Worm (Caenorhabditis elegans) whole organism, L2 larva: ENCODE measurements around the gene grd-14.

ENCODE experiments used
- C34F6.9 ChIP-seq: fragments of 150-350 bp; optimal IDR thresholded peaks from 2 replicates; lab custom pipeline; 2014; ENCODE audit warnings: missing biosample characterization, missing genetic modification characterization
- Y55F3AM.14 ChIP-seq: fragments of 200-800 bp; sonication (Bioruptor generic); optimal IDR thresholded peaks from 2 replicates; lab custom pipeline; 2018; ENCODE audit warnings: mild to moderate bottlenecking, missing genetic modification characterization, missing compliant biosample characterization
- ZK546.5 ChIP-seq: sonication (generic microtip); optimal IDR thresholded peaks from 2 replicates; lab custom pipeline; 2017; ENCODE audit warnings: missing biosample characterization, missing genetic modification characterization
- alr-1 ChIP-seq: fragments of 150-350 bp; optimal IDR thresholded peaks from 2 replicates; lab custom pipeline; 2014; ENCODE audit warnings: missing biosample characterization, missing genetic modification characterization
- aly-2 ChIP-seq: fragments of 150-350 bp; optimal IDR thresholded peaks from 2 replicates; lab custom pipeline; 2014; ENCODE audit warnings: missing biosample characterization, missing genetic modification characterization
- ama-1 ChIP-seq: fragments of 150-350 bp; optimal IDR thresholded peaks from 2 replicates; lab custom pipeline; 2018; ENCODE audit warnings: inconsistent platforms
- blmp-1 ChIP-seq: sonication (generic microtip); optimal IDR thresholded peaks from 2 replicates; lab custom pipeline; 2017; ENCODE audit warnings: missing genetic modification characterization, mild to moderate bottlenecking, missing compliant biosample characterization, antibody characterized with exemption, moderate library complexity; ENCODE audit not compliant: insufficient read depth
- ceh-16 ChIP-seq: fragments of 150-350 bp; optimal IDR thresholded peaks from 2 replicates; lab custom pipeline; 2014; ENCODE audit warnings: missing biosample characterization, missing genetic modification characterization
- ceh-82 ChIP-seq: fragments of 150-350 bp; optimal IDR thresholded peaks from 2 replicates; lab custom pipeline; 2014; ENCODE audit warnings: missing biosample characterization, missing genetic modification characterization
- crh-2 ChIP-seq: sonication (generic microtip); optimal IDR thresholded peaks from 2 replicates; lab custom pipeline; 2017; ENCODE audit warnings: missing biosample characterization, missing genetic modification characterization
- elt-1 ChIP-seq: fragments of 150-350 bp; optimal IDR thresholded peaks from 2 replicates; lab custom pipeline; 2014; ENCODE audit warnings: missing biosample characterization, missing genetic modification characterization
- elt-3 ChIP-seq: sonication (generic microtip); optimal IDR thresholded peaks from 2 replicates; lab custom pipeline; 2017; ENCODE audit warnings: missing biosample characterization, missing genetic modification characterization
- fos-1 ChIP-seq: fragments of 150-350 bp; optimal IDR thresholded peaks from 2 replicates; lab custom pipeline; 2014; ENCODE audit warnings: missing biosample characterization, missing genetic modification characterization
- gmeb-1 ChIP-seq: fragments of 150-350 bp; optimal IDR thresholded peaks from 2 replicates; lab custom pipeline; 2014; ENCODE audit warnings: missing biosample characterization, missing genetic modification characterization
- lin-11 ChIP-seq: fragments of 150-350 bp; sonication (generic microtip); optimal IDR thresholded peaks from 2 replicates; lab custom pipeline; 2014; ENCODE audit warnings: missing biosample characterization, missing genetic modification characterization, inconsistent platforms, mixed read lengths
- lin-13 ChIP-seq: fragments of 150-350 bp; optimal IDR thresholded peaks from 2 replicates; lab custom pipeline; 2014; ENCODE audit warnings: missing biosample characterization, missing genetic modification reagents, missing genetic modification characterization
- lin-39 ChIP-seq: fragments of 150-350 bp; optimal IDR thresholded peaks from 2 replicates; lab custom pipeline; 2014; ENCODE audit warnings: missing biosample characterization, missing genetic modification reagents, missing genetic modification characterization
- mab-5 ChIP-seq: fragments of 150-350 bp; optimal IDR thresholded peaks from 2 replicates; lab custom pipeline; 2014; ENCODE audit warnings: missing biosample characterization, missing genetic modification characterization
- mdl-1 ChIP-seq, 2 experiments: fragments of 150-350 bp in 1 of 2; sonication (generic microtip) in 1 of 2; optimal IDR thresholded peaks; 2 replicates each; lab custom pipeline; 2017; ENCODE audit warnings: missing biosample characterization in 2 of 2, missing genetic modification characterization in 2 of 2
- nhr-10 ChIP-seq: sonication (generic microtip); optimal IDR thresholded peaks from 2 replicates; lab custom pipeline; 2017; ENCODE audit warnings: missing biosample characterization, missing genetic modification characterization
- nhr-11 ChIP-seq: fragments of 150-350 bp; optimal IDR thresholded peaks from 2 replicates; lab custom pipeline; 2014; ENCODE audit warnings: missing biosample characterization, missing genetic modification characterization
- nhr-12 ChIP-seq: fragments of 150-350 bp; optimal IDR thresholded peaks from 2 replicates; lab custom pipeline; 2014; ENCODE audit warnings: missing biosample characterization, missing genetic modification characterization
- nhr-21 ChIP-seq: fragments of 150-350 bp; optimal IDR thresholded peaks from 2 replicates; lab custom pipeline; 2014; ENCODE audit warnings: missing biosample characterization, missing genetic modification characterization
- nhr-237 ChIP-seq: fragments of 150-350 bp; optimal IDR thresholded peaks from 2 replicates; lab custom pipeline; 2014; ENCODE audit warnings: missing biosample characterization, missing genetic modification characterization
- nhr-77 ChIP-seq: fragments of 150-350 bp; optimal IDR thresholded peaks from 2 replicates; lab custom pipeline; 2014; ENCODE audit warnings: missing biosample characterization, missing genetic modification characterization
- peb-1 ChIP-seq: fragments of 150-350 bp; optimal IDR thresholded peaks from 2 replicates; lab custom pipeline; 2014; ENCODE audit warnings: missing biosample characterization, missing genetic modification characterization
- sma-9 ChIP-seq, 2 experiments: fragments of 150-350 bp in 1 of 2; sonication (generic microtip) in 1 of 2; optimal IDR thresholded peaks; 2 replicates each; lab custom pipeline; 2014 to 2016; ENCODE audit warnings: missing genetic modification characterization in 2 of 2, mild to moderate bottlenecking in 1 of 2, missing biosample characterization in 1 of 2, missing compliant biosample characterization in 1 of 2, missing genetic modification reagents in 1 of 2, moderate library complexity in 1 of 2
- snpc-4 ChIP-seq: fragments of 150-350 bp; optimal IDR thresholded peaks from 2 replicates; lab custom pipeline; 2014; ENCODE audit warnings: missing biosample characterization, missing genetic modification characterization
- unc-39 ChIP-seq: fragments of 150-350 bp; optimal IDR thresholded peaks from 2 replicates; lab custom pipeline; 2014; ENCODE audit warnings: missing biosample characterization, missing genetic modification characterization
- unc-55 ChIP-seq: fragments of 150-350 bp; sonication (generic microtip); optimal IDR thresholded peaks from 3 replicates; lab custom pipeline; 2014; ENCODE audit warnings: missing biosample characterization, missing genetic modification reagents, missing genetic modification characterization
- unc-62 ChIP-seq: fragments of 150-350 bp; optimal IDR thresholded peaks from 2 replicates; lab custom pipeline; 2014; ENCODE audit warnings: missing biosample characterization, missing genetic modification reagents, missing genetic modification characterization
- ztf-1 ChIP-seq: fragments of 200-800 bp; sonication (Bioruptor generic); conservative IDR thresholded peaks from 2 replicates; pipeline ENCODE4 v1.3.6; 2022; ENCODE audit warnings: missing genetic modification characterization, missing compliant biosample characterization
- ztf-4 ChIP-seq: fragments of 150-350 bp; optimal IDR thresholded peaks from 2 replicates; lab custom pipeline; 2014; ENCODE audit warnings: missing biosample characterization, missing genetic modification characterization

grd-14 gene

DNA sequence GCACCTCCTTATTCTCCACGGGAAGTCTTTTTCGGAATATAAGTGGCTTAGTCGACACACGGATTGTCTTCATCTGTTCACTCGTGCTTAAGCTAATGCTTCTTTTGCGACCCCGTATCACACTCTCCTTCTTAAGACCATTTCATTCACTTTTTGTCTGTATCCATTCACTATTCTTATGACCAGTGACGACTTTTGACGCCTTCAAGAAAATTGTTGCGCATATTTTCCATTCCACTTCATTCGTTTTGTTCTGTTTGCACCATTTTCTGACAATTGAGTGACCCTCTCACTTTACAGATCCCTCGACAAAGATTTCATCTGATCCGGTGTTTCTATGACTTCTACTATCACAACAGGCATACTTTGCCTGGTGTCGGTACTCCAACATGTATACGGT, 7.8 kb downstream of the grd-14 start, which contains the start of gene H03E18.1:
Gene H03E18.1, plus strand, starts transcription at position 301 of the 400 bp plus-strand sequence.
- no peak for TF ChIP-seq unc-39 (tag; lab: Kevin White, UChicago)
- TF ChIP-seq mdl-1 (tag; optimal IDR thresholded peaks at IDR 0.05; lab: Kevin White, UChicago), result no peak
- TF ChIP-seq nhr-12, result no peak
- TF ChIP-seq, all 48 proteins: peak for 0

DNA sequence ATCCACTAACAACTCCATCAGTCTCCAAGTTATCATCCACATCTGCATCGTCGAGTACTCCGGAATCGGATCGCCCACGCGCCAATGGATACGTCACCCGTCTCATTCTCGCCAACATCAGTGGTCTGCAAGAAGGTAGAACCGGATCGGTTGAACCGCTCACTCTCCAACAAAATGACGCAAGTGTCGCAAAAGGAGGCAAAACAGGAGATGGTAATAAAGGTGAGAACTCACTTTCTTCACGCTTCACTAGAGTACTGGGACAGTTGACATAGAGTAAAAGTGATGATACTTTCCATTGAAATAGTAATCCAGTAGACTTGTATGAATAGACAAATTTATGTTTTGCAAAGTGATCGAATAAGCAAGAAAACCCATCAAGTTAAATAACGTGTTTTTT, 9.3 kb downstream of the grd-14 start:
- no peak for TF ChIP-seq aly-2 (tag; lab: Kevin White, UChicago)
- peak; percentile 9 for TF ChIP-seq nhr-21 (tag; lab: Kevin White, UChicago)
- no peak for TF ChIP-seq crh-2 (tag; lab: Kevin White, UChicago)

- TF ChIP-seq elt-1 (tag; lab: Kevin White, UChicago) (no peak), ama-1 (lab: Kevin White, UChicago) (no peak), nhr-12 (no peak), nhr-77 (no peak), fos-1 (tag; lab: Kevin White, UChicago) (no peak), elt-3 (no peak), ztf-4 (tag; lab: Kevin White, UChicago) (no peak), ceh-16 (no peak), nhr-11 (no peak)
- TF ChIP-seq, all 48 proteins: peak for 0
These were observed 20.6 kb downstream of the grd-14 start, which contains the start of gene H03E18.2 for ce11 chrX:8520402-8520801. Gene H03E18.2 (minus strand): TSS chrX:8520502.

- TF ChIP-seq gmeb-1 (no peak), ztf-1 (GFP tag; lab: Robert Waterston, UW) (no peak), C34F6.9 (no peak), mab-5 (tag; lab: Kevin White, UChicago) (no peak), nhr-10 (tag; lab: Kevin White, UChicago) (no peak)
These were observed 21.8 kb downstream of the grd-14 start, which contains the start of gene C03G5.14 for ce11 chrX:8521614-8522013. Gene C03G5.14 (plus strand): TSS chrX:8521914.

DNA sequence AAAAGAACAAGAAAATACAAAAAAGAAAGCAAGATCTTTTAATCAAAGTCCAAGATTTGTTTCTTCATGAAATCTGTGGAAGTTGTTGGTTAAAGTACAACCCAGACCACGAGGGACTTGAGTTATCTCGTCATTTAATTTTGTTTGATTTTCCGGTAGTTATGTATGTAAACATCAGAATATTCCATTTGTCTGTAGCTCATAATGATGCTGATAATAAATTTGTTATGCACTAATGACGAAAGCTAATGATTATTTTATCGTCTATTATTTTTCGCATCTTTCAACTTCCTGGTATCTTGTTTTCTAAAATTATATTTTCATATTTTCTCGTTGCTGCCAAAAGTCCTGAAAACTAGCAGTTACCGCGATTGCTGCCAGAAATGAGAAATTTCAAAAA, 23.2 kb downstream of the grd-14 start:
- TF ChIP-seq elt-1 (tag; lab: Kevin White, UChicago) (no peak), mab-5 (tag; lab: Kevin White, UChicago) (no peak), nhr-12 (no peak), blmp-1 (tag; lab: Kevin White, UChicago) (no peak)

DNA sequence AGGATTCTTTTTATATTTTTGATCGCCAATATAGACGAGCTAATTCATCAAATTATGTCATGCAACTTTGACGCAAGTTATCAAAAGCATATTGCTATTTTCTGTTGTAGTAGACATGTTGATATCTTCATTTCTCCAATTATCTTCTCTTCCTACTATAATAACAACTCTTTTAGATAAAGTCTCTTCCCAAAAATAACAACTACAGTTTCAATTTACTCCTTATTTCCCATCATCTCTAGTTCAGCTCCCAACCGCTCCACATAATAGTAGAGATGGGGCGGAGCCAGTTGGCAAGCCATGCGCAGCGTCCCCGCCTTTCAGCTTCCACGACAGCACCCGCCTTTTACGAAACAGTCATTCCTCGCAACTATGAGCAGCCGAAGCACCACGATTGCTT, 28.1 kb downstream of the grd-14 start, which contains the start of gene flp-5:
Gene flp-5, plus strand, starts transcription at position 301 of the 400 bp plus-strand sequence.
- TF ChIP-seq sma-9 (GFP tag; optimal IDR thresholded peaks at IDR 0.05; lab: Kevin White, UChicago) (no peak), sma-9 (tag; optimal IDR thresholded peaks at IDR 0.05; lab: Kevin White, UChicago) (no peak), ztf-1 (GFP tag; lab: Robert Waterston, UW) (no peak), peb-1 (tag; lab: Kevin White, UChicago) (no peak), nhr-77 (no peak), snpc-4 (no peak), lin-11 (tag; lab: Kevin White, UChicago) (no peak), Y55F3AM.14 (no peak), fos-1 (tag; lab: Kevin White, UChicago) (no peak), unc-55 (GFP tag; lab: Kevin White, UChicago) (no peak), lin-13 (GFP tag; lab: Kevin White, UChicago) (no peak), nhr-21 (tag; lab: Kevin White, UChicago) (no peak), C34F6.9 (no peak), ceh-82 (tag; lab: Kevin White, UChicago) (no peak), ZK546.5 (tag; lab: Kevin White, UChicago) (no peak), unc-62 (GFP tag; lab: Kevin White, UChicago) (no peak), alr-1 (no peak), nhr-237 (tag; lab: Kevin White, UChicago) (no peak), ama-1 (lab: Kevin White, UChicago) (no peak), lin-39 (tag; lab: Kevin White, UChicago) (no peak), nhr-10 (tag; lab: Kevin White, UChicago) (no peak)
- TF ChIP-seq, all 48 proteins: peak for 0
